Worm (Caenorhabditis elegans) whole organism, L2 larva: ENCODE data around the gene pks-1.

ENCODE experiments used
- R02D3.7 ChIP-seq: fragments of 150-350 bp; optimal IDR thresholded peaks from 2 replicates; lab custom pipeline; 2014; ENCODE audit warnings: missing biosample characterization, missing genetic modification characterization
- Y55F3AM.14 ChIP-seq: fragments of 200-800 bp; sonication (Bioruptor generic); optimal IDR thresholded peaks from 2 replicates; lab custom pipeline; 2018; ENCODE audit warnings: mild to moderate bottlenecking, missing genetic modification characterization, missing compliant biosample characterization
- ama-1 ChIP-seq: fragments of 150-350 bp; optimal IDR thresholded peaks from 2 replicates; lab custom pipeline; 2018; ENCODE audit warnings: inconsistent platforms
- blmp-1 ChIP-seq: sonication (generic microtip); optimal IDR thresholded peaks from 2 replicates; lab custom pipeline; 2017; ENCODE audit warnings: missing genetic modification characterization, mild to moderate bottlenecking, missing compliant biosample characterization, antibody characterized with exemption, moderate library complexity; ENCODE audit not compliant: insufficient read depth
- ceh-16 ChIP-seq: fragments of 150-350 bp; optimal IDR thresholded peaks from 2 replicates; lab custom pipeline; 2014; ENCODE audit warnings: missing biosample characterization, missing genetic modification characterization
- ceh-82 ChIP-seq: fragments of 150-350 bp; optimal IDR thresholded peaks from 2 replicates; lab custom pipeline; 2014; ENCODE audit warnings: missing biosample characterization, missing genetic modification characterization
- crh-2 ChIP-seq: sonication (generic microtip); optimal IDR thresholded peaks from 2 replicates; lab custom pipeline; 2017; ENCODE audit warnings: missing biosample characterization, missing genetic modification characterization
- dmd-4 ChIP-seq: sonication (generic microtip); optimal IDR thresholded peaks from 2 replicates; lab custom pipeline; 2017; ENCODE audit warnings: missing biosample characterization, missing genetic modification characterization
- elt-1 ChIP-seq: fragments of 150-350 bp; optimal IDR thresholded peaks from 2 replicates; lab custom pipeline; 2014; ENCODE audit warnings: missing biosample characterization, missing genetic modification characterization
- elt-3 ChIP-seq: sonication (generic microtip); optimal IDR thresholded peaks from 2 replicates; lab custom pipeline; 2017; ENCODE audit warnings: missing biosample characterization, missing genetic modification characterization
- fos-1 ChIP-seq: fragments of 150-350 bp; optimal IDR thresholded peaks from 2 replicates; lab custom pipeline; 2014; ENCODE audit warnings: missing biosample characterization, missing genetic modification characterization
- gmeb-1 ChIP-seq: fragments of 150-350 bp; optimal IDR thresholded peaks from 2 replicates; lab custom pipeline; 2014; ENCODE audit warnings: missing biosample characterization, missing genetic modification characterization
- lin-11 ChIP-seq: fragments of 150-350 bp; sonication (generic microtip); optimal IDR thresholded peaks from 2 replicates; lab custom pipeline; 2014; ENCODE audit warnings: missing biosample characterization, missing genetic modification characterization, inconsistent platforms, mixed read lengths
- mbf-1 ChIP-seq: sonication (generic microtip); optimal IDR thresholded peaks from 2 replicates; lab custom pipeline; 2017; ENCODE audit warnings: missing biosample characterization, missing genetic modification characterization
- mdl-1 ChIP-seq, 2 experiments: fragments of 150-350 bp in 1 of 2; sonication (generic microtip) in 1 of 2; optimal IDR thresholded peaks; 2 replicates each; lab custom pipeline; 2017; ENCODE audit warnings: missing biosample characterization in 2 of 2, missing genetic modification characterization in 2 of 2
- nhr-10 ChIP-seq: sonication (generic microtip); optimal IDR thresholded peaks from 2 replicates; lab custom pipeline; 2017; ENCODE audit warnings: missing biosample characterization, missing genetic modification characterization
- nhr-11 ChIP-seq: fragments of 150-350 bp; optimal IDR thresholded peaks from 2 replicates; lab custom pipeline; 2014; ENCODE audit warnings: missing biosample characterization, missing genetic modification characterization
- nhr-12 ChIP-seq: fragments of 150-350 bp; optimal IDR thresholded peaks from 2 replicates; lab custom pipeline; 2014; ENCODE audit warnings: missing biosample characterization, missing genetic modification characterization
- nhr-129 ChIP-seq: fragments of 150-350 bp; optimal IDR thresholded peaks from 2 replicates; lab custom pipeline; 2014; ENCODE audit warnings: missing biosample characterization, missing genetic modification characterization
- nhr-21 ChIP-seq: fragments of 150-350 bp; optimal IDR thresholded peaks from 2 replicates; lab custom pipeline; 2014; ENCODE audit warnings: missing biosample characterization, missing genetic modification characterization
- nhr-23 ChIP-seq: fragments of 150-350 bp; optimal IDR thresholded peaks from 2 replicates; lab custom pipeline; 2014; ENCODE audit warnings: missing biosample characterization, missing genetic modification reagents, missing genetic modification characterization
- nhr-237 ChIP-seq: fragments of 150-350 bp; optimal IDR thresholded peaks from 2 replicates; lab custom pipeline; 2014; ENCODE audit warnings: missing biosample characterization, missing genetic modification characterization
- nhr-25 ChIP-seq: fragments of 150-350 bp; sonication (generic microtip); optimal IDR thresholded peaks from 3 replicates; lab custom pipeline; 2014; ENCODE audit warnings: missing biosample characterization, missing genetic modification characterization
- nhr-6 ChIP-seq: fragments of 150-350 bp; optimal IDR thresholded peaks from 2 replicates; lab custom pipeline; 2014; ENCODE audit warnings: missing biosample characterization, missing genetic modification characterization
- peb-1 ChIP-seq: fragments of 150-350 bp; optimal IDR thresholded peaks from 2 replicates; lab custom pipeline; 2014; ENCODE audit warnings: missing biosample characterization, missing genetic modification characterization
- sem-4 ChIP-seq: fragments of 150-350 bp; optimal IDR thresholded peaks from 2 replicates; lab custom pipeline; 2014; ENCODE audit warnings: missing biosample characterization, missing genetic modification reagents, missing genetic modification characterization
- skn-1 ChIP-seq: sonication (generic microtip); optimal IDR thresholded peaks from 2 replicates; lab custom pipeline; 2017; ENCODE audit warnings: missing biosample characterization, missing genetic modification characterization
- sma-3 ChIP-seq: sonication (generic microtip); optimal IDR thresholded peaks from 2 replicates; lab custom pipeline; 2016; ENCODE audit warnings: missing genetic modification reagents, missing genetic modification characterization, missing compliant biosample characterization
- sma-9 ChIP-seq, 2 experiments: fragments of 150-350 bp in 1 of 2; sonication (generic microtip) in 1 of 2; optimal IDR thresholded peaks; 2 replicates each; lab custom pipeline; 2014 to 2016; ENCODE audit warnings: missing genetic modification characterization in 2 of 2, mild to moderate bottlenecking in 1 of 2, missing biosample characterization in 1 of 2, missing compliant biosample characterization in 1 of 2, missing genetic modification reagents in 1 of 2, moderate library complexity in 1 of 2
- unc-55 ChIP-seq: fragments of 150-350 bp; sonication (generic microtip); optimal IDR thresholded peaks from 3 replicates; lab custom pipeline; 2014; ENCODE audit warnings: missing biosample characterization, missing genetic modification reagents, missing genetic modification characterization
- unc-62 ChIP-seq: fragments of 150-350 bp; optimal IDR thresholded peaks from 2 replicates; lab custom pipeline; 2014; ENCODE audit warnings: missing biosample characterization, missing genetic modification reagents, missing genetic modification characterization
- ztf-11 ChIP-seq: sonication (generic microtip); optimal IDR thresholded peaks from 2 replicates; lab custom pipeline; 2017; ENCODE audit warnings: missing biosample characterization, missing genetic modification characterization
- ztf-4 ChIP-seq: fragments of 150-350 bp; optimal IDR thresholded peaks from 2 replicates; lab custom pipeline; 2014; ENCODE audit warnings: missing biosample characterization, missing genetic modification characterization

pks-1 gene

DNA sequence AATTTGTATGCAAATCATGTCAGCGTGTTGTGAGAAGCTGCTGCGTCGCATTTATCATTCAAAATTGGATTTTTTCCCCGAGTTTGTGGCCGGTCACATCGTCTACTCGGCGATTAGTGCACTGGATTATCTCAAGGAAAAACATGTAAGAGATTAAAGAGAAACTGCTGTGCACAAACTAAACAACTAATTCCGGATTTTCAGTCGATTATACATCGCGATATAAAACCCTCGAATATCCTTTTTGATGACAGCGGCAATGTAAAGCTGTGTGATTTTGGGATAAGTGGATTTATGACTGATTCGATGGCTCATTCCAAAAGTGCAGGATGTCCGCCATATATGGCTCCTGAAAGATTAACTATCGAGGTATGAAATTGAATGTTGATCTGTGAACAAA is 43.0 kb upstream of the pks-1 start:
- TF ChIP-seq unc-55 (GFP tag; lab: Kevin White, UChicago): no peak
- no peak for TF ChIP-seq lin-11 (tag; lab: Kevin White, UChicago)
- TF ChIP-seq crh-2 (tag; lab: Kevin White, UChicago): no peak
- no peak for TF ChIP-seq nhr-25
- no peak for TF ChIP-seq R02D3.7
- no peak for TF ChIP-seq gmeb-1 (tag; lab: Kevin White, UChicago)
- TF ChIP-seq, all 48 proteins: peak for 0

DNA sequence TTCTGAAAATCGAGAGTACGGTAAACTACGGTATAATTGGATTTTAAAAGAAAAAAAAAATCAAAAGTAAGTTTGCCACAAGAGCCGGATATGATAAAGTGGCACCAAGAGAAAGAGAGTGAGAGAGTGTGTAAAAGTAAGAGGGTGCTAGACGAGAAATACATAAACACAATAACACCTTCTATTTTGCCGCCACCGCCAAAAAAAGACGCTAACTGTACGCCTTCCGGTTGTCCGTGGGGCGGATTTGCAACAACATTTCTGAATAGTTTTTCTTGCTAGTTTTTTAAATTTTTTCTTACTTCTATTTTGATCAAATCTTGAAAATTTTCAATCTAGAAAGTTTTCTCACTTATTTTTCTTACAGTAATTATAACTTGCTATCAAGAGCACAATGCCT is 41.0 kb upstream of the pks-1 start, which contains the start of gene F35C8.8:
F35C8.8 (minus strand) TSS at position 2 of the 400 bp plus-strand sequence.
- TF ChIP-seq unc-62 (GFP tag; lab: Kevin White, UChicago) (no peak), crh-2 (tag; lab: Kevin White, UChicago) (no peak), sma-3 (GFP tag; lab: Kevin White, UChicago) (no peak), nhr-6 (tag; lab: Kevin White, UChicago) (no peak), nhr-21 (tag; lab: Kevin White, UChicago) (no peak), ztf-4 (tag; lab: Kevin White, UChicago) (no peak), mbf-1 (tag; lab: Kevin White, UChicago) (no peak), ceh-82 (tag; lab: Kevin White, UChicago) (no peak), lin-11 (tag; lab: Kevin White, UChicago) (no peak)
- TF ChIP-seq, all 48 proteins: peak for 0

DNA sequence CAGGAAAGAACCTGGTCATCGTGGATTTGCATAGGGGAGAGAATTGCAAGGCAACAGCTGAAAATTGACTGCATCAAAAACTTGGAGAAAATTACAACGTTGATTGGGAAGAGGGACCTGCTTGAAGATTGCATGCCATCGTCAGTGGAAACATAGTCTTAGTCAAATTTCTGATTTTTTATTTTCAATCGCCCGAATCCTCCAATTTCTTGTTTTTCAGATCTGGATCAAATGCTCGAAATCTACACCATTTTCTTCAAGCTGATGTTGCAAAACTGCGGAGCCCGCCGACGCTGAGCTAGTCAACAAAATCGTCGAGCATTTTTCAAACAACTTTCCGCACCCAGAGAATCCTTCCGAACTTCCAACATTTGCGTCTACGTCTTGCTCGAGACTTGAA is 40.0 kb upstream of the pks-1 start:
- TF ChIP-seq ama-1 (no peak), mdl-1 (tag; optimal IDR thresholded peaks at IDR 0.05; lab: Kevin White, UChicago) (no peak), sma-3 (GFP tag; lab: Kevin White, UChicago) (no peak), unc-55 (GFP tag; lab: Kevin White, UChicago) (no peak), skn-1 (no peak), lin-11 (tag; lab: Kevin White, UChicago) (no peak), nhr-237 (no peak), Y55F3AM.14 (GFP tag; lab: Kevin White, UChicago) (no peak), nhr-6 (tag; lab: Kevin White, UChicago) (no peak), sem-4 (tag; lab: Kevin White, UChicago) (no peak), nhr-23 (no peak), peb-1 (tag; lab: Kevin White, UChicago) (no peak), fos-1 (tag; lab: Kevin White, UChicago) (no peak), ceh-16 (tag; lab: Kevin White, UChicago) (no peak), elt-3 (tag; lab: Kevin White, UChicago) (no peak), nhr-12 (tag; lab: Kevin White, UChicago) (no peak), ceh-82 (tag; lab: Kevin White, UChicago) (no peak), blmp-1 (tag; lab: Kevin White, UChicago) (no peak), nhr-21 (tag; lab: Kevin White, UChicago) (no peak), nhr-10 (tag; lab: Kevin White, UChicago) (no peak)

- no peak for TF ChIP-seq sma-9 (GFP tag; optimal IDR thresholded peaks at IDR 0.05; lab: Kevin White, UChicago)
- no peak for TF ChIP-seq sma-9 (tag; optimal IDR thresholded peaks at IDR 0.05; lab: Kevin White, UChicago)
- no peak for TF ChIP-seq mbf-1 (tag; lab: Kevin White, UChicago)
- TF ChIP-seq sem-4 (tag; lab: Kevin White, UChicago): no peak
- peak; percentile 49 for TF ChIP-seq fos-1 (tag; lab: Kevin White, UChicago)
Observed at ce11 chrX:5374742-5375141, 38.9 kb upstream of the pks-1 start, which contains the start of gene sek-4. sek-4 (plus strand) TSS chrX:5375059.

- no peak for TF ChIP-seq elt-1
- no peak for TF ChIP-seq dmd-4 (tag; lab: Kevin White, UChicago)
- TF ChIP-seq nhr-23: no peak
- no peak for TF ChIP-seq Y55F3AM.14 (GFP tag; lab: Kevin White, UChicago)
- no peak for TF ChIP-seq nhr-11 (tag; lab: Kevin White, UChicago)
- TF ChIP-seq crh-2 (tag; lab: Kevin White, UChicago): no peak
- TF ChIP-seq ztf-11 (tag; lab: Kevin White, UChicago): no peak
- TF ChIP-seq gmeb-1 (tag; lab: Kevin White, UChicago): no peak
- TF ChIP-seq nhr-21 (tag; lab: Kevin White, UChicago): no peak
- TF ChIP-seq nhr-10 (tag; lab: Kevin White, UChicago): no peak
- TF ChIP-seq fos-1 (tag; lab: Kevin White, UChicago): no peak
- TF ChIP-seq ceh-82 (tag; lab: Kevin White, UChicago): no peak
- TF ChIP-seq R02D3.7: no peak
- TF ChIP-seq nhr-25: no peak
- TF ChIP-seq nhr-6 (tag; lab: Kevin White, UChicago): no peak
- TF ChIP-seq ztf-4 (tag; lab: Kevin White, UChicago): no peak
- TF ChIP-seq elt-3 (tag; lab: Kevin White, UChicago): no peak
- no peak for TF ChIP-seq nhr-129 (tag; lab: Kevin White, UChicago)
Observed at ce11 chrX:5377307-5377706, 36.3 kb upstream of the pks-1 start, which contains the start of gene sek-5. sek-5 (plus strand) TSS chrX:5377607.
